Worm (Caenorhabditis elegans): Measurements from ENCODE around the gene srh-246.

The srh-246 gene

ce11 chrV:689538-689937 is 32.0 kb upstream of the srh-246 start:
- TF ChIP-seq sup-37 (GFP tag; optimal IDR thresholded peaks at IDR 0.05) (no peak), elt-2 (tag; optimal IDR thresholded peaks at IDR 0.05) (no peak), hpl-2 (GFP tag; optimal IDR thresholded peaks at IDR 0.05) (no peak), lin-14 (GFP tag; optimal IDR thresholded peaks at IDR 0.05) (no peak), nhr-85 (tag) (no peak)

ce11 chrV:687384-687783 is 29.8 kb upstream of the srh-246 start, which contains the start of gene H25P19.1:
Gene H25P19.1, plus strand, starts transcription at chrV:687684.
- TF ChIP-seq blmp-1 (tag; optimal IDR thresholded peaks at IDR 0.05), result peak; percentile 66
- TF ChIP-seq ces-1 (GFP tag; optimal IDR thresholded peaks at IDR 0.05), result no peak

DNA sequence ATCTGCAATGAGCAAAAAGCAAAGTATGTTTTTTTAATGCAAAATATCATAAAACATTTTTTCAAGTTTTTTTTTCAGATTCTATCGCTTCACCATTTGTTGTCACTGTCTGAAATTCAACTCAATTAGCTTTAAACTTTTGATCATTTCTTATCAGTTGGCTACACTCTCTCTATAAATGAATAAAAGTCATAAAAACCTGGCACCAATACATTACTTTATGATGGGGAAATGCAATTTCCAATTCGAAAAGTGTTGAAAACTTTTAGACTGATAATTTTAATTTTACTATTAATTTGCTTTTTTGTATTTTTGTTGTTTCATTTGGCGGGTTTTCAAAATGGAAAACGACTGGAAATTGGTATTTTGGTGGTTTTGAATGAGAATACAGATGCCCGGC is 26.3 kb upstream of the srh-246 start, which contains the start of gene F31F4.1:
F31F4.1 (plus strand) TSS at position 203 of the 400 bp plus-strand sequence.
- no peak for TF ChIP-seq irx-1 (tag; optimal IDR thresholded peaks at IDR 0.05)
- peak; percentile 33 for TF ChIP-seq elt-2 (tag; optimal IDR thresholded peaks at IDR 0.05)
- TF ChIP-seq lir-3 (tag; optimal IDR thresholded peaks at IDR 0.05; ENCODE audit: poor library complexity), result no peak
- TF ChIP-seq efl-1 (optimal IDR thresholded peaks at IDR 0.05), result no peak
- TF ChIP-seq efl-1 (GFP tag; optimal IDR thresholded peaks at IDR 0.05 in 1 of 2), result peak in 1 of 2 experiments; percentile 15

- TF ChIP-seq fkh-8 (tag; optimal IDR thresholded peaks at IDR 0.05) (peak; percentile 49), sox-4 (tag; optimal IDR thresholded peaks at IDR 0.05) (peak; percentile 56), nhr-85 (tag) (no peak), nhr-12 (tag; optimal IDR thresholded peaks at IDR 0.05) (no peak), unc-98 (GFP tag; IDR thresholded peaks at IDR 0.05) (no peak), elt-3 (tag; optimal IDR thresholded peaks at IDR 0.05) (no peak), nhr-84 (tag; optimal IDR thresholded peaks at IDR 0.05) (no peak)
Measured at ce11 chrV:682031-682430, 24.5 kb upstream of the srh-246 start, which contains the start of gene srx-23. Gene srx-23, plus strand, starts transcription at chrV:682331.

DNA sequence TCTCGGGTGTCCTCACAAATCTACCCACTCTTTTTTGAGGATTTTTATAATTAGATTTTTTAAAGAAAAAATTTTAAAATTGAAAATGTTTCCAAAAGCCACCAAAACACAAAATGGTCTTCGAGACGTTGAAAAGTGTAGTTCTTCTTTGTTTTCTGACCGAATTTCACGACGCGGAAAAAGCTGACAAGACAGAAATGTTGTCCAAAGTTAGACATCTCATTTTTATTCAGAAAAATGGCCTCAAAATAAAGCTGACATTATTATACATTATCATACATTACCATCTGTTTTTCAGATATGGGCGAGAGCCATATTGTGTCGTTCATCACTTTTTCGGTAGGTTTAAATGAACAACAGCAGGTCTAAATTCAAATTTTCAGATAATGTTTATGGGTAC is 22.1 kb upstream of the srh-246 start, which contains the start of gene srx-22:
srx-22 (plus strand) TSS at position 301 of the 400 bp plus-strand sequence.
- no peak for TF ChIP-seq efl-3 (GFP tag; optimal IDR thresholded peaks at IDR 0.05)
- no peak for TF ChIP-seq unc-130 (tag; optimal IDR thresholded peaks at IDR 0.05)
- TF ChIP-seq ceh-63 (GFP tag; optimal IDR thresholded peaks at IDR 0.05), result no peak
- TF ChIP-seq efl-1 (optimal IDR thresholded peaks at IDR 0.05), result no peak
- TF ChIP-seq efl-1 (GFP tag; optimal IDR thresholded peaks at IDR 0.05 in 1 of 2), result peak in 1 of 2 experiments; percentile 65
- TF ChIP-seq nhr-71 (tag; optimal IDR thresholded peaks at IDR 0.05), result no peak

- TF ChIP-seq blmp-1 (tag; optimal IDR thresholded peaks at IDR 0.05) (peak; percentile 50), nhr-28 (tag; optimal IDR thresholded peaks at IDR 0.05) (no peak), nhr-85 (tag) (peak; percentile 23), tlp-1 (tag; optimal IDR thresholded peaks at IDR 0.05) (no peak)
Measured at ce11 chrV:676550-677084, 19.0 kb upstream of the srh-246 start, which contains the start of the genes fbxa-72 and srx-21. Gene fbxa-72, minus strand, starts transcription at chrV:676753. Gene srx-21, plus strand, starts transcription at chrV:677034.

- TF ChIP-seq snpc-4 (tag; optimal IDR thresholded peaks at IDR 0.05) (peak; percentile 27), ceh-63 (GFP tag; optimal IDR thresholded peaks at IDR 0.05) (no peak), tlp-1 (tag; optimal IDR thresholded peaks at IDR 0.05) (no peak), lin-15B (tag; optimal IDR thresholded peaks at IDR 0.05) (no peak), C34B4.2 (tag; optimal IDR thresholded peaks at IDR 0.05) (no peak), fkh-10 (GFP tag; optimal IDR thresholded peaks at IDR 0.05) (no peak)
Measured at ce11 chrV:676090-676489, 18.5 kb upstream of the srh-246 start.

DNA sequence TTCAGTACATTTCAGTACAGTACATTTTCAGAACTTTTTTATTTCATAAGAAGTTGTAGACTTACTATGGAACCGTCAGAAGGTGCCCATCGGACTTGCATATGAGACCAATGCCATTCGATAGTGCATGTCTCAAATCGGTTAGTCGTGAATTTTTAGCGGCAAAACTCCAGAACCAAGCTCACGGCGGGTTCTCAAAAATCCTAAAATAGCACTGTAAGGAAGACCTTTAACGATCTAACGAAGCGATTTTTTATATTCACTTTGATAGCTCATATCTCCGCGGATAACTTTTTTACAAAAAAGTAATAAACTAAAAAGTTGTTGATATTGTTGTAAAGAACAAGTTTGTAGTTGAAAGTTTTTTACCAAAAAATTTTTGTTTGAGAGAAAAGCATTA is 16.6 kb upstream of the srh-246 start, which contains the start of gene sru-25:
sru-25 (minus strand) TSS at position 101 of the 400 bp plus-strand sequence.
- TF ChIP-seq rnt-1 (tag; optimal IDR thresholded peaks at IDR 0.05) (no peak), mep-1 (tag; optimal IDR thresholded peaks at IDR 0.05) (no peak), nhr-11 (tag; optimal IDR thresholded peaks at IDR 0.05) (no peak)
